Worm (Caenorhabditis elegans): Measurements from ENCODE around the gene chd-3.

Gene chd-3

ce11 chrX:12852575-12852974 lies at the start of gene chd-3:
Gene chd-3 (minus strand): TSS chrX:12852601.
- TF ChIP-seq lsy-2 (tag; optimal IDR thresholded peaks at IDR 0.05) (no peak), lin-35 (GFP tag; optimal IDR thresholded peaks at IDR 0.05) (peak in 1 of 2 experiments; percentile 12), mab-9 (GFP tag; IDR thresholded peaks at IDR 0.05) (no peak), efl-1 (optimal IDR thresholded peaks at IDR 0.05) (no peak), efl-1 (GFP tag; optimal IDR thresholded peaks at IDR 0.05 in 1 of 2) (peak in 1 of 2 experiments; percentile 82), nhr-11 (tag; optimal IDR thresholded peaks at IDR 0.05) (no peak), dpl-1 (GFP tag; optimal IDR thresholded peaks at IDR 0.05) (peak in 1 of 3 experiments; percentile 35)

DNA sequence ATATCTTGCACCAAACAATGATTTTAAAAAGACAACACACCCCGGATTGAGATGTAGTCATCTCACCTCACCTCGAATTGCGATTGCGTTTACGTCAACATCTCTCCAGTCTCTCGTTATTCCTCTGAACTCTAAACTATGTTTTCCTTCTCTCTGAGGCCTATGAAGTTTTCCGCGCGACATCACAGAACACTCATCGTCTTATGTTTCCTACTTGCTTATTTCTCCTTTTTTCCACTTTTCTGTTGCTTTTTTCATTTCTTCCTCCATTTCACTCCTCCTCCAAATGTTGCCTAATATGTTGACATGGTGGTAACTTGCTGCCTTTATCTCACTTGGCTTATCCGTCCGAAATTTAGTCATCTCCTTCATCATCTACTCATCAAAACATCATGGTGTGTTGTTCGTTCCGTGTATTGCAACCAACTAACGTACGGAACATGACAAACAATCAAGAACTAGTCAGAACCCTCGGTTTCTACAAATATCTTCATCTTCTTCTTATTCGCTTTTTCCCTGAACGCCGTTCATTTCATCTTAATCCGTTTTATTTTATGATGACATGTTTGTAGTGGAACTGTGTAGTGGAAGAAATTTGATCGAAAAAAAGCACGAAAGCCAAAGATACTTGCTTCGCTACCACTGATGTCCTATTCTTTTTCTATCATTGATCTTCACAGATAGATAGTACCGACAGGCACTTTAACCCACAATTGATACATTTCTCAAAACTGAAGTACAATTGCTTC lies 46.9 kb upstream of the chd-3 start:
- TF ChIP-seq ceh-63 (GFP tag; optimal IDR thresholded peaks at IDR 0.05) (no peak), skn-1 (tag; optimal IDR thresholded peaks at IDR 0.05) (no peak), ceh-82 (tag; optimal IDR thresholded peaks at IDR 0.05) (peak in 1 of 3 experiments; percentile 44), efl-1 (optimal IDR thresholded peaks at IDR 0.05) (no peak), efl-1 (GFP tag; optimal IDR thresholded peaks at IDR 0.05 in 1 of 2) (peak in 1 of 2 experiments; percentile 43), dsc-1 (tag; optimal IDR thresholded peaks at IDR 0.05) (peak; percentile 22), hlh-4 (tag; optimal IDR thresholded peaks at IDR 0.05) (no peak), C04F5.9 (tag; optimal IDR thresholded peaks at IDR 0.05) (no peak), fos-1 (tag; optimal IDR thresholded peaks at IDR 0.05) (no peak), ces-1 (GFP tag; optimal IDR thresholded peaks at IDR 0.05) (no peak), mab-9 (GFP tag; IDR thresholded peaks at IDR 0.05) (no peak), nhr-20 (tag; optimal IDR thresholded peaks at IDR 0.05) (peak; percentile 55), vab-15 (tag; optimal IDR thresholded peaks at IDR 0.05) (no peak), Y116A8C.19 (tag; optimal IDR thresholded peaks at IDR 0.05; ENCODE audit: borderline replicate concordance) (no peak), ztf-11 (tag; optimal IDR thresholded peaks at IDR 0.05) (no peak), nhr-237 (tag; optimal IDR thresholded peaks at IDR 0.05) (no peak), sox-4 (tag; optimal IDR thresholded peaks at IDR 0.05) (no peak), efl-3 (GFP tag; optimal IDR thresholded peaks at IDR 0.05) (no peak), unc-130 (tag; optimal IDR thresholded peaks at IDR 0.05) (no peak), sup-37 (GFP tag; optimal IDR thresholded peaks at IDR 0.05) (no peak), pqm-1 (tag; optimal IDR thresholded peaks at IDR 0.05) (no peak), F16B12.6 (tag; optimal IDR thresholded peaks at IDR 0.05) (no peak), lir-3 (tag; optimal IDR thresholded peaks at IDR 0.05; ENCODE audit: poor library complexity) (peak; percentile 5), rnt-1 (tag; optimal IDR thresholded peaks at IDR 0.05) (peak; percentile 5), fkh-8 (tag; optimal IDR thresholded peaks at IDR 0.05) (peak; percentile 51), nhr-12 (tag; optimal IDR thresholded peaks at IDR 0.05) (no peak), unc-98 (GFP tag; IDR thresholded peaks at IDR 0.05) (no peak), nhr-77 (tag; optimal IDR thresholded peaks at IDR 0.05) (no peak), nhr-76 (tag; optimal IDR thresholded peaks at IDR 0.05) (no peak), hpl-2 (GFP tag; optimal IDR thresholded peaks at IDR 0.05) (no peak), snpc-4 (tag; optimal IDR thresholded peaks at IDR 0.05) (no peak), fkh-10 (GFP tag; optimal IDR thresholded peaks at IDR 0.05) (no peak), isw-1 (GFP tag; IDR thresholded peaks at IDR 0.05) (no peak), ceh-88 (GFP tag; IDR thresholded peaks at IDR 0.05) (no peak), snu-23 (GFP tag; optimal IDR thresholded peaks at IDR 0.05) (peak; percentile 66), ceh-8 (GFP tag; optimal IDR thresholded peaks at IDR 0.05) (peak; percentile 1), nhr-47 (tag; optimal IDR thresholded peaks at IDR 0.05) (peak; percentile 60), egl-13 (tag; optimal IDR thresholded peaks at IDR 0.05) (no peak), tbx-2 (tag; optimal IDR thresholded peaks at IDR 0.05) (peak; percentile 53), nhr-85 (tag) (peak; percentile 75), alr-1 (tag; optimal IDR thresholded peaks at IDR 0.05; ENCODE audit: borderline replicate concordance) (no peak), mef-2 (tag; optimal IDR thresholded peaks at IDR 0.05) (no peak), xbp-1 (tag; optimal IDR thresholded peaks at IDR 0.05) (no peak), zip-4 (GFP tag; optimal IDR thresholded peaks at IDR 0.05) (no peak), dpl-1 (GFP tag; optimal IDR thresholded peaks at IDR 0.05) (no peak), tlp-1 (tag; optimal IDR thresholded peaks at IDR 0.05) (no peak), hlh-17 (GFP tag; optimal IDR thresholded peaks at IDR 0.05; ENCODE audit: borderline replicate concordance) (no peak)

All from whole organism, L1 larva.